Worm (Caenorhabditis elegans): ENCODE measurements around the gene sdz-12.

- TF ChIP-seq hlh-1 (tag; optimal IDR thresholded peaks at IDR 0.05) (no peak), sptf-1 (tag; optimal IDR thresholded peaks at IDR 0.05) (no peak), mep-1 (tag; optimal IDR thresholded peaks at IDR 0.05) (no peak), nhr-237 (tag; optimal IDR thresholded peaks at IDR 0.05) (no peak), mab-5 (tag; optimal IDR thresholded peaks at IDR 0.05) (no peak)
These were observed 43.3 kb downstream of the sdz-12 start, which contains the start of gene ifas-1 for ce11 chrII:3688333-3688732.
